Worm (Caenorhabditis elegans) whole organism, young adult: ENCODE data around the gene T01H3.3.
A peak's percentile ranks its signal among the peaks of the same experiment; 100 is the strongest.

Source experiments
- B0336.3 ChIP-seq: fragments of 200-800 bp; sonication (Bioruptor generic); IDR thresholded peaks from 2 replicates; pipeline ENCODE4 v1.3.6; 2022; ENCODE audit warnings: missing genetic modification characterization, missing compliant biosample characterization
- C06A6.2 ChIP-seq: fragments of 200-800 bp; sonication (Bioruptor generic); conservative IDR thresholded peaks from 2 replicates; pipeline ENCODE4 v1.3.6; 2022; ENCODE audit warnings: missing genetic modification characterization, missing compliant biosample characterization
- F22D6.2 ChIP-seq: sonication (generic microtip); optimal IDR thresholded peaks from 2 replicates; lab custom pipeline; 2016; ENCODE audit warnings: mild to moderate bottlenecking, missing genetic modification characterization, missing compliant biosample characterization
- F23B12.7 ChIP-seq: sonication (generic microtip); optimal IDR thresholded peaks from 2 replicates; lab custom pipeline; 2017; ENCODE audit warnings: missing genetic modification characterization, mild to moderate bottlenecking, missing compliant biosample characterization, antibody characterized with exemption, moderate library complexity; ENCODE audit not compliant: insufficient read depth
- F33H1.4 ChIP-seq: fragments of 200-800 bp; sonication (Bioruptor generic); IDR thresholded peaks from 2 replicates; pipeline ENCODE4 v1.3.6; 2022; ENCODE audit warnings: missing genetic modification reagents, missing genetic modification characterization, missing compliant biosample characterization
- F49E8.2 ChIP-seq: sonication (generic microtip); optimal IDR thresholded peaks from 3 replicates; lab custom pipeline; 2017; ENCODE audit warnings: missing genetic modification characterization, mild to moderate bottlenecking, missing compliant biosample characterization, antibody characterized with exemption, moderate library complexity; ENCODE audit not compliant: insufficient read depth
- F52B5.7 ChIP-seq: sonication (generic microtip); optimal IDR thresholded peaks from 2 replicates; lab custom pipeline; 2016; ENCODE audit warnings: mild to moderate bottlenecking, missing genetic modification characterization, missing compliant biosample characterization
- F55B11.4 ChIP-seq: sonication (generic microtip); optimal IDR thresholded peaks from 2 replicates; lab custom pipeline; 2016; ENCODE audit warnings: missing compliant biosample characterization, missing genetic modification characterization, borderline replicate concordance; ENCODE audit not compliant: insufficient read depth
- F57C9.4 ChIP-seq: sonication (generic microtip); optimal IDR thresholded peaks from 2 replicates; lab custom pipeline; 2017; ENCODE audit warnings: mild to moderate bottlenecking, missing genetic modification characterization, missing compliant biosample characterization
- Y56A3A.18 ChIP-seq: fragments of 200-800 bp; sonication (Bioruptor generic); IDR thresholded peaks from 2 replicates; pipeline ENCODE4 v1.3.6; 2022; ENCODE audit warnings: missing genetic modification reagents, missing genetic modification characterization, missing compliant biosample characterization
- Y79H2A.3 ChIP-seq: fragments of 200-800 bp; sonication (Bioruptor generic); conservative IDR thresholded peaks from 2 replicates; pipeline ENCODE4 v1.3.6; 2022; ENCODE audit warnings: missing genetic modification reagents, missing genetic modification characterization, missing compliant biosample characterization
- Y95B8A.8 ChIP-seq: fragments of 200-800 bp; sonication (Bioruptor generic); IDR thresholded peaks from 2 replicates; pipeline ENCODE4 v1.3.6; 2022; ENCODE audit warnings: missing genetic modification reagents, missing genetic modification characterization, missing compliant biosample characterization
- aptf-2 ChIP-seq: fragments of 200-800 bp; sonication (Bioruptor generic); conservative IDR thresholded peaks from 2 replicates; pipeline ENCODE4 v1.3.6; 2022; ENCODE audit warnings: missing genetic modification reagents, missing genetic modification characterization, missing compliant biosample characterization
- atf-7 ChIP-seq: sonication (generic microtip); optimal IDR thresholded peaks from 2 replicates; lab custom pipeline; 2017; ENCODE audit warnings: mild to moderate bottlenecking, missing genetic modification characterization, missing compliant biosample characterization
- attf-5 ChIP-seq: fragments of 200-800 bp; sonication (Bioruptor generic); optimal IDR thresholded peaks from 2 replicates; lab custom pipeline; 2018; ENCODE audit warnings: mild to moderate bottlenecking, missing genetic modification characterization, missing compliant biosample characterization
- attf-6 ChIP-seq: fragments of 200-800 bp; sonication (Bioruptor generic); IDR thresholded peaks from 2 replicates; pipeline ENCODE4 v1.3.6; 2022; ENCODE audit warnings: missing genetic modification reagents, missing genetic modification characterization, missing compliant biosample characterization
- bed-1 ChIP-seq: fragments of 200-800 bp; sonication (Bioruptor generic); IDR thresholded peaks from 2 replicates; pipeline ENCODE4 v1.3.6; 2022; ENCODE audit warnings: missing genetic modification reagents, missing genetic modification characterization, missing compliant biosample characterization
- bed-2 ChIP-seq: fragments of 200-800 bp; sonication (Bioruptor generic); IDR thresholded peaks from 2 replicates; pipeline ENCODE4 v1.3.6; 2022; ENCODE audit warnings: missing genetic modification reagents, missing genetic modification characterization, missing compliant biosample characterization
- cebp-2 ChIP-seq: fragments of 200-800 bp; sonication (Bioruptor generic); IDR thresholded peaks from 2 replicates; pipeline ENCODE4 v1.3.6; 2022; ENCODE audit warnings: missing genetic modification characterization, missing compliant biosample characterization
- ceh-27 ChIP-seq: fragments of 200-800 bp; sonication (Bioruptor generic); optimal IDR thresholded peaks from 2 replicates; lab custom pipeline; 2018; ENCODE audit warnings: mild to moderate bottlenecking, missing genetic modification characterization, moderate library complexity, missing compliant biosample characterization
- ceh-79 ChIP-seq: sonication (generic microtip); optimal IDR thresholded peaks from 2 replicates; lab custom pipeline; 2017; ENCODE audit warnings: mild to moderate bottlenecking, missing genetic modification characterization, missing compliant biosample characterization
- dox-1 ChIP-seq: fragments of 200-800 bp; sonication (Bioruptor generic); IDR thresholded peaks from 2 replicates; pipeline ENCODE4 v1.3.6; 2022; ENCODE audit warnings: missing genetic modification reagents, missing genetic modification characterization, missing compliant biosample characterization
- dpl-1 ChIP-seq: fragments of 150-350 bp; optimal IDR thresholded peaks from 2 replicates; lab custom pipeline; 2014; ENCODE audit warnings: missing biosample characterization, missing genetic modification reagents, missing genetic modification characterization
- efl-1 ChIP-seq: fragments of 150-350 bp; optimal IDR thresholded peaks from 2 replicates; lab custom pipeline; 2014; ENCODE audit warnings: missing biosample characterization, missing genetic modification reagents, missing genetic modification characterization
- egl-18 ChIP-seq: fragments of 200-800 bp; sonication (Bioruptor generic); IDR thresholded peaks from 2 replicates; pipeline ENCODE4 v1.3.6; 2022; ENCODE audit warnings: missing genetic modification reagents, missing genetic modification characterization, missing compliant biosample characterization
- egl-44 ChIP-seq: fragments of 200-800 bp; sonication (Bioruptor generic); IDR thresholded peaks from 2 replicates; pipeline ENCODE4 v1.3.6; 2022; ENCODE audit warnings: missing genetic modification reagents, missing genetic modification characterization, missing compliant biosample characterization
- fkh-3 ChIP-seq: sonication (generic microtip); optimal IDR thresholded peaks from 2 replicates; lab custom pipeline; 2016; ENCODE audit warnings: mild to moderate bottlenecking, missing genetic modification characterization, missing compliant biosample characterization
- him-1 ChIP-seq: sonication (generic microtip); optimal IDR thresholded peaks from 2 replicates; lab custom pipeline; 2016; ENCODE audit warnings: missing genotype, missing genetic modification reagents, missing genetic modification characterization, missing compliant biosample characterization
- hlh-26 ChIP-seq: fragments of 200-800 bp; sonication (Bioruptor generic); conservative IDR thresholded peaks from 2 replicates; pipeline ENCODE4 v1.3.6; 2022; ENCODE audit warnings: missing genetic modification reagents, missing genetic modification characterization, missing compliant biosample characterization
- let-526 ChIP-seq: fragments of 200-800 bp; sonication (Bioruptor generic); IDR thresholded peaks from 2 replicates; pipeline ENCODE4 v1.3.6; 2022; ENCODE audit warnings: missing genetic modification reagents, missing genetic modification characterization, missing compliant biosample characterization
- let-607 ChIP-seq, 2 experiments: fragments of 200-800 bp in 1 of 2; sonication (Bioruptor generic) in 1 of 2; sonication (generic microtip) in 1 of 2; optimal IDR thresholded peaks; 2 replicates each; lab custom pipeline; 2016 to 2018; ENCODE audit warnings: mild to moderate bottlenecking in 2 of 2, missing compliant biosample characterization in 2 of 2, missing genetic modification characterization in 2 of 2, moderate library complexity in 2 of 2, missing genotype in 1 of 2
- lin-35 ChIP-seq, 3 experiments: fragments of 150-350 bp in 2 of 3; sonication (generic microtip) in 1 of 3; optimal IDR thresholded peaks; 2 replicates each; lab custom pipeline; 2014 to 2018; ENCODE audit warnings: missing biosample characterization in 3 of 3, missing genetic modification characterization in 3 of 3, missing genetic modification reagents in 3 of 3
- lin-40 ChIP-seq: sonication (generic microtip); optimal IDR thresholded peaks from 2 replicates; lab custom pipeline; 2016; ENCODE audit warnings: missing genetic modification characterization, mild to moderate bottlenecking, missing compliant biosample characterization, missing genotype, missing genetic modification reagents
- lir-1 ChIP-seq: fragments of 200-800 bp; sonication (Bioruptor generic); conservative IDR thresholded peaks from 2 replicates; pipeline ENCODE4 v1.3.6; 2022; ENCODE audit warnings: missing genetic modification reagents, missing genetic modification characterization, missing compliant biosample characterization
- lsy-27 ChIP-seq: sonication (generic microtip); optimal IDR thresholded peaks from 2 replicates; lab custom pipeline; 2017; ENCODE audit warnings: missing genetic modification characterization, mild to moderate bottlenecking, missing compliant biosample characterization, antibody characterized with exemption, missing genotype, borderline replicate concordance; ENCODE audit not compliant: insufficient read depth
- mel-28 ChIP-seq: sonication (generic microtip); optimal IDR thresholded peaks from 2 replicates; lab custom pipeline; 2016; ENCODE audit warnings: borderline replicate concordance, mild to moderate bottlenecking, missing genetic modification characterization, missing compliant biosample characterization
- nhr-90 ChIP-seq: sonication (generic microtip); optimal IDR thresholded peaks from 2 replicates; lab custom pipeline; 2016; ENCODE audit warnings: missing genotype, mild to moderate bottlenecking, missing genetic modification characterization, missing compliant biosample characterization
- pbrm-1 ChIP-seq: fragments of 200-800 bp; sonication (Bioruptor generic); IDR thresholded peaks from 2 replicates; pipeline ENCODE4 v1.3.6; 2022; ENCODE audit warnings: missing genetic modification reagents, missing genetic modification characterization, missing compliant biosample characterization
- rec-8 ChIP-seq, 2 experiments: sonication (generic microtip); optimal IDR thresholded peaks; 2 replicates each; lab custom pipeline; 2016; ENCODE audit warnings: mild to moderate bottlenecking in 2 of 2, missing genetic modification characterization in 2 of 2, missing genetic modification reagents in 2 of 2, missing genotype in 2 of 2, missing biosample characterization in 1 of 2, missing compliant biosample characterization in 1 of 2, moderate library complexity in 1 of 2
- sdz-38 ChIP-seq: sonication (generic microtip); optimal IDR thresholded peaks from 2 replicates; lab custom pipeline; 2016; ENCODE audit warnings: missing genotype, missing genetic modification characterization, missing compliant biosample characterization
- sea-2 ChIP-seq: fragments of 200-800 bp; sonication (Bioruptor generic); IDR thresholded peaks from 2 replicates; pipeline ENCODE4 v1.3.6; 2022; ENCODE audit warnings: missing genetic modification characterization, missing compliant biosample characterization
- somi-1 ChIP-seq: fragments of 200-800 bp; sonication (Bioruptor generic); optimal IDR thresholded peaks from 2 replicates; lab custom pipeline; 2018; ENCODE audit warnings: mild to moderate bottlenecking, missing genetic modification characterization, missing compliant biosample characterization
- unc-130 ChIP-seq: sonication (generic microtip); optimal IDR thresholded peaks from 2 replicates; lab custom pipeline; 2016; ENCODE audit warnings: missing genetic modification reagents, missing genetic modification characterization, missing compliant biosample characterization
- ztf-18 ChIP-seq: sonication (generic microtip); optimal IDR thresholded peaks from 2 replicates; lab custom pipeline; 2016; ENCODE audit warnings: missing genotype, mild to moderate bottlenecking, missing genetic modification characterization, missing compliant biosample characterization
- ztf-25 ChIP-seq: fragments of 200-800 bp; sonication (Bioruptor generic); IDR thresholded peaks from 2 replicates; pipeline ENCODE4 v1.3.6; 2022; ENCODE audit warnings: missing genetic modification reagents, missing genetic modification characterization, missing compliant biosample characterization
- ztf-26 ChIP-seq: sonication (generic microtip); optimal IDR thresholded peaks from 2 replicates; lab custom pipeline; 2017; ENCODE audit warnings: missing genetic modification characterization, missing compliant biosample characterization
- ztf-28 ChIP-seq: fragments of 200-800 bp; sonication (Bioruptor generic); IDR thresholded peaks from 2 replicates; pipeline ENCODE4 v1.3.6; 2022; ENCODE audit warnings: missing genetic modification reagents, missing genetic modification characterization, missing compliant biosample characterization
- ztf-3 ChIP-seq: fragments of 200-800 bp; sonication (Bioruptor generic); optimal IDR thresholded peaks from 2 replicates; lab custom pipeline; 2018; ENCODE audit warnings: mild to moderate bottlenecking, missing genetic modification characterization, missing compliant biosample characterization
- ztf-6 ChIP-seq: fragments of 200-800 bp; sonication (Bioruptor generic); IDR thresholded peaks from 2 replicates; pipeline ENCODE4 v1.3.6; 2022; ENCODE audit warnings: missing genetic modification reagents, missing genetic modification characterization, missing compliant biosample characterization

T01H3.3 gene

ce11 chrII:7870632-7871031 is 3.1 kb downstream of the T01H3.3 start (continued):
- no peak for TF ChIP-seq somi-1 (GFP tag; lab: Kevin White, UChicago)
- peak; percentile 30; the same call in 1 of the 2 replicates for TF ChIP-seq F33H1.4 (GFP tag; lab: Robert Waterston, UW)
- TF ChIP-seq dox-1, result 0 out of 2 replicates have a peak, but pooled peaks have one; percentile 7
- no peak for TF ChIP-seq aptf-2 (GFP tag; lab: Robert Waterston, UW)
- TF ChIP-seq unc-130 (GFP tag; lab: Kevin White, UChicago), result no peak
- TF ChIP-seq let-526 (GFP tag; lab: Robert Waterston, UW), result no peak
- TF ChIP-seq F57C9.4 (tag; lab: Kevin White, UChicago), result no peak
- TF ChIP-seq F55B11.4 (tag; lab: Kevin White, UChicago), result no peak
- no peak for TF ChIP-seq F23B12.7 (tag; lab: Kevin White, UChicago)
- TF ChIP-seq hlh-26 (GFP tag; lab: Robert Waterston, UW), result no peak
- no peak for TF ChIP-seq lir-1 (GFP tag; lab: Robert Waterston, UW)
- TF ChIP-seq Y56A3A.18 (GFP tag; lab: Robert Waterston, UW), result 0 out of 2 replicates have a peak, but pooled peaks have one; percentile 37
- no peak for TF ChIP-seq F22D6.2
- TF ChIP-seq egl-44 (GFP tag; lab: Robert Waterston, UW), result no peak
- no peak for TF ChIP-seq rec-8 (tag; optimal IDR thresholded peaks at IDR 0.05; lab: Kevin White, UChicago)
- no peak for TF ChIP-seq let-607 (tag; optimal IDR thresholded peaks at IDR 0.05; lab: Kevin White, UChicago)
- no peak for TF ChIP-seq lsy-27 (tag; lab: Kevin White, UChicago)
- TF ChIP-seq ztf-25 (GFP tag; lab: Robert Waterston, UW), result no peak
- peak; percentile 1 for TF ChIP-seq ztf-18 (tag; lab: Kevin White, UChicago)
- no peak for TF ChIP-seq lin-35 (GFP tag; optimal IDR thresholded peaks at IDR 0.05; lab: Kevin White, UChicago)
- no peak for TF ChIP-seq F49E8.2 (tag; lab: Kevin White, UChicago)
- no peak for TF ChIP-seq sdz-38 (tag; lab: Kevin White, UChicago)
- no peak for TF ChIP-seq dpl-1 (GFP tag; lab: Kevin White, UChicago)
- no peak for TF ChIP-seq bed-1 (GFP tag; lab: Robert Waterston, UW)
- TF ChIP-seq efl-1 (GFP tag; lab: Kevin White, UChicago), result no peak
- TF ChIP-seq ztf-3, result no peak
- no peak for TF ChIP-seq cebp-2 (GFP tag; lab: Robert Waterston, UW)
- TF ChIP-seq nhr-90 (tag; lab: Kevin White, UChicago), result no peak
- no peak for TF ChIP-seq atf-7
- TF ChIP-seq ztf-28 (GFP tag; lab: Robert Waterston, UW), result no peak
- TF ChIP-seq ztf-26 (tag; lab: Kevin White, UChicago), result no peak
- no peak for TF ChIP-seq egl-18
- TF ChIP-seq sea-2, result no peak
- TF ChIP-seq fkh-3 (tag; lab: Kevin White, UChicago), result no peak
- no peak for TF ChIP-seq ceh-27
- TF ChIP-seq ztf-6, result no peak
- 0 out of 2 replicates have a peak, but pooled peaks have one; percentile 37 for TF ChIP-seq B0336.3 (GFP tag; lab: Robert Waterston, UW)
- TF ChIP-seq Y79H2A.3 (GFP tag; lab: Robert Waterston, UW), result no peak
- TF ChIP-seq bed-2, result no peak
- TF ChIP-seq attf-5 (GFP tag; lab: Kevin White, UChicago), result peak; percentile 65
- TF ChIP-seq ceh-79 (tag; lab: Kevin White, UChicago), result no peak
- no peak for TF ChIP-seq him-1 (tag; lab: Kevin White, UChicago)
- TF ChIP-seq C06A6.2, result no peak
- no peak for TF ChIP-seq attf-6 (GFP tag; lab: Robert Waterston, UW)
- TF ChIP-seq F52B5.7 (tag; lab: Kevin White, UChicago), result no peak
- TF ChIP-seq pbrm-1, result peak; percentile 63; the same call in 1 of the 2 replicates
- peak; percentile 18; the same call in 1 of the 2 replicates for TF ChIP-seq Y95B8A.8
- no peak for TF ChIP-seq lin-40 (tag; lab: Kevin White, UChicago)
- no peak for TF ChIP-seq mel-28 (tag; lab: Kevin White, UChicago)
